Worm (Caenorhabditis elegans): ENCODE measurements around the gene T22F7.1.

T22F7.1 gene

DNA sequence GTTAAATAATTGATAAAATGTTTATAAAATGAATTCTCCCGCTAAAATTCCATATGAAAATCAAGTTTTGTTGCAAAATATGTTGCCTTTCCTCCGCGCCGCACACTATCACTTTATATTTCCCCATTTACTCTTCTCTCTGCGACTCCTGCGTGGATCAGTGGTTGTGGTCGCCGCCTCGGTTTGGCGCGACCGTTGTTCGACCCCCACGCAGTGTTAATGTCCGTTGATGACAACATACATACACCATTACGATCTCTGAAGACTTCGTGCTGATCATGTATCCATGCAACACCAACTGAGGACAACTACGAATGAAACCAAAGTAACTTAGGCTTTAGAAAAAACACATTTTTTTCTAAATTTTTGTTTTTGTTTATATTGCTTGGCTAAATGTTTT lies 39.3 kb upstream of the T22F7.1 start (continued):
- peak; percentile 83; the same call in 1 of the 2 replicates for TF ChIP-seq F44E2.7 (GFP tag; IDR thresholded peaks at IDR 0.05)
- peak; percentile 84 for TF ChIP-seq tra-1 (GFP tag; IDR thresholded peaks at IDR 0.05)
- TF ChIP-seq arid-1 (GFP tag; conservative IDR thresholded peaks at IDR 0.05): peak; percentile 86
- peak; percentile 88 for TF ChIP-seq spr-3 (GFP tag; optimal IDR thresholded peaks at IDR 0.05)
- TF ChIP-seq Y48G9A.11 (GFP tag; IDR thresholded peaks at IDR 0.05): peak; percentile 78
- no peak for TF ChIP-seq attf-4 (tag; optimal IDR thresholded peaks at IDR 0.05)
- peak; percentile 81; the same call in 1 of the 2 replicates for TF ChIP-seq saeg-2 (GFP tag; IDR thresholded peaks at IDR 0.05)
- no peak for TF ChIP-seq daf-12 (tag; optimal IDR thresholded peaks at IDR 0.05)
- peak; percentile 80 for TF ChIP-seq F10B5.3 (tag; optimal IDR thresholded peaks at IDR 0.05)
- peak; percentile 84 for TF ChIP-seq dmd-8 (GFP tag; IDR thresholded peaks at IDR 0.05)

DNA sequence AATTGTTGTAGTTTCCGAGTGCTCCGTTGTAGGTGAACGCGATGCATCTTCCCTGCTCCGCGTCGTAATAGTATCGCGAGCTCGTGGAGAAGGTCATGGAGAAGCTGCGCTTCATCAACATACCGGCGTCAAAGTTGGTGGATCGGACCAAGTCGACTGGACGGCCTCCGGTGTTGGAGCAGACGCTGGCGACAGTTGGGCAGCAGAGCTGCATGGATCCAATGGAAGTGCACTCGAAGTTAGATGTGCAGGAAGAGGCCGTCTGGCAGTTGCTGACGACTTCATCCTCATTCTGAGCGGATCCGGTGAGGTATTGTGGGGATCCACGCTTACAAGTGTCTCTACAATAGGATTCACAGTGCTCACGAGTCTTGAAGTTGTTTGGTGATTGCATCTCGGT lies 32.8 kb upstream of the T22F7.1 start:
- TF ChIP-seq ceh-82 (tag; optimal IDR thresholded peaks at IDR 0.05) (no peak), dve-1 (tag; optimal IDR thresholded peaks at IDR 0.05; ENCODE audit: insufficient read depth) (no peak), hif-1 (tag; optimal IDR thresholded peaks at IDR 0.05) (no peak), unc-62 (GFP tag; optimal IDR thresholded peaks at IDR 0.05 in 1 of 2) (peak in 1 of 2 experiments; percentile 88), unc-62 (tag; optimal IDR thresholded peaks at IDR 0.05) (no peak), zip-2 (tag; optimal IDR thresholded peaks at IDR 0.05) (no peak), daf-12 (tag; optimal IDR thresholded peaks at IDR 0.05) (no peak), lin-38 (GFP tag; IDR thresholded peaks at IDR 0.05) (no peak), snpc-1.2 (GFP tag; IDR thresholded peaks at IDR 0.05) (no peak), nhr-25 (tag; optimal IDR thresholded peaks at IDR 0.05; ENCODE audit: borderline replicate concordance, insufficient read depth) (no peak), ceh-44 (GFP tag; IDR thresholded peaks at IDR 0.05) (no peak), tag-97 (GFP tag; IDR thresholded peaks at IDR 0.05) (no peak), madf-9 (GFP tag; conservative IDR thresholded peaks at IDR 0.05) (no peak), Y75B8A.6 (GFP tag; IDR thresholded peaks at IDR 0.05) (no peak), T20F7.1 (GFP tag; optimal IDR thresholded peaks at IDR 0.05) (no peak), aha-1 (tag) (peak; percentile 19), nhr-111 (GFP tag; optimal IDR thresholded peaks at IDR 0.05) (no peak), set-16 (GFP tag; IDR thresholded peaks at IDR 0.05) (peak; percentile 68)

DNA sequence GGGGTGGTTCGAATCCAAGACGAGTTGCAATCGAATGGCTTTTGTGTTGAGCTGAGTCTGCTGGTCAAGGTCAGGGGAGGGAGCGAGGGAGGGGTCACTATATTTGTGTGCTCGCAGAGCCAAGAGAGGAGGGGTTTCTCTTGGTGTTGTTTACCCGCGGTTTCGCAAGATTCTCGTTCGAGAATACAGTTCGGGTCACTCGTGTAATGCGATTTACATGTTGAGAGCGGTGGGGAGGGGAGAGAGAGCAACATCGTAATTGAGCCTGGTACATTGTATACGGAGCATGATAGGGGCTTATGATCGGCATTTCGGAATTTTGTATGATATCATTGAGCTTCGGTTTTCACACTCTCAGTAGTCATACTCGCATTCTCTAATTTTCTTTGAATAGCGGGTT lies 29.7 kb upstream of the T22F7.1 start, which contains the start of gene F30H5.3:
Gene F30H5.3, minus strand, starts transcription at position 101 of the 400 bp plus-strand sequence.
- TF ChIP-seq D1046.2 (GFP tag; IDR thresholded peaks at IDR 0.05): no peak
- 0 out of 2 replicates have a peak, but pooled peaks have one; percentile 13 for TF ChIP-seq dmd-8 (GFP tag; IDR thresholded peaks at IDR 0.05)

DNA sequence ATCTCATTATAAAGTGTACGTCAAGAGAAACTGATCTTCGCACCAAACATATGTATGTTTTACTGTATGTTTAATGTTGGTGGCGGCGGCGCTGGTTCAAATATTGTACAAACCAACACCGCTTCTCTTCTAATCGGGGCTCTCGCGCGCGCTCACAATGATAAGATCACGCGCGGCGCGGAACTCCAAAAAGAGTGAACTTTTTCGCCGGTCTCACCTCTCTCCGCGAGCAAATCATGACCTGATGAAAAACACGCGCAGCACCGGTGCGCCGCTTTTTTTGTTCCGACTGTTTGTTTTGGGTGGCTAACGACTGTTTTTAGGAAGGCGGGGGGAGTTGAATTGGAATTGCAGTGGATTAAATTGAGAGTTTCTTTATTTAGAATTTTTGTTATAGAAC lies 28.5 kb upstream of the T22F7.1 start:
- TF ChIP-seq nhr-102 (tag; optimal IDR thresholded peaks at IDR 0.05) (no peak), set-16 (GFP tag; IDR thresholded peaks at IDR 0.05) (peak; percentile 57), F49E8.2 (tag; optimal IDR thresholded peaks at IDR 0.05; ENCODE audit: borderline replicate concordance) (no peak), lin-13 (GFP tag; optimal IDR thresholded peaks at IDR 0.05) (no peak), snpc-4 (tag; optimal IDR thresholded peaks at IDR 0.05) (no peak)

DNA sequence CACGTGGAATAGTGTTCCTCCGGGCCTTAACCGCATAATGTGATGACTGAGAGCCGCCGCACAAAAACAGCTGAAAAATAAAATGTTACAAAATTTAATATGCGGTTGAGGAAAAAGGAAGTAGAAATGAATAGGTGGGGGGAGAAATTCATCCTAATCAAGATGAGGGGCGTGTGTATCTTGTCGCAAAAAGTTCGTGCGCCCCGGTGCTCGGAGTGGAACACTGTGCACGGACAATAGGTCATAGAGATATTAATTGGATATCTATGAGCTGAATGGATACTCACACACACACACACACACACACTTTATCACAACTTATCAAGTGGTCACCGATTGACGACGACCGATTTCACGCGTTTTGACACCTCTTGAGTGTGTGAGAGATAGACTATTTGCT lies 17.9 kb upstream of the T22F7.1 start, which contains the start of gene T22F7.3:
Gene T22F7.3, minus strand, starts transcription at position 101 of the 400 bp plus-strand sequence.
- TF ChIP-seq hlh-11 (tag; optimal IDR thresholded peaks at IDR 0.05) (no peak), unc-62 (GFP tag; optimal IDR thresholded peaks at IDR 0.05 in 1 of 2) (peak in 1 of 2 experiments; percentile 6), unc-62 (tag; optimal IDR thresholded peaks at IDR 0.05) (no peak)
